Worm (Caenorhabditis elegans): ENCODE measurements around the gene W02F12.2.

- TF ChIP-seq ztf-23 (GFP tag; IDR thresholded peaks at IDR 0.05), result no peak
- no peak for TF ChIP-seq T22C8.4 (GFP tag; IDR thresholded peaks at IDR 0.05)
- TF ChIP-seq cog-1 (tag; optimal IDR thresholded peaks at IDR 0.05), result no peak
- TF ChIP-seq ztf-29 (GFP tag; IDR thresholded peaks at IDR 0.05), result no peak
- TF ChIP-seq med-1 (GFP tag; optimal IDR thresholded peaks at IDR 0.05; ENCODE audit: insufficient read depth), result no peak
- no peak for TF ChIP-seq tab-1 (GFP tag; IDR thresholded peaks at IDR 0.05)
- no peak for TF ChIP-seq ref-1 (GFP tag; conservative IDR thresholded peaks at IDR 0.05)
Measured at ce11 chrV:6691813-6692351, 5.6 kb downstream of the W02F12.2 start, which contains the start of gene mtl-1.

All from whole organism, midembryonic.